Worm (Caenorhabditis elegans) whole organism, young adult: ENCODE results near the gene ZC412.5.

ENCODE experiments used
- C06A6.2 ChIP-seq: fragments of 200-800 bp; sonication (Bioruptor generic); conservative IDR thresholded peaks from 2 replicates; pipeline ENCODE4 v1.3.6; 2022; ENCODE audit warnings: missing genetic modification characterization, missing compliant biosample characterization
- F49E8.2 ChIP-seq: sonication (generic microtip); optimal IDR thresholded peaks from 3 replicates; lab custom pipeline; 2017; ENCODE audit warnings: missing genetic modification characterization, mild to moderate bottlenecking, missing compliant biosample characterization, antibody characterized with exemption, moderate library complexity; ENCODE audit not compliant: insufficient read depth
- K11D2.4 ChIP-seq: fragments of 200-800 bp; sonication (Bioruptor generic); IDR thresholded peaks from 2 replicates; pipeline ENCODE4 v1.3.6; 2022; ENCODE audit warnings: missing genetic modification reagents, missing genetic modification characterization, missing compliant biosample characterization
- K12H6.12 ChIP-seq: fragments of 200-800 bp; sonication (Bioruptor generic); optimal IDR thresholded peaks from 2 replicates; lab custom pipeline; 2018; ENCODE audit warnings: mild to moderate bottlenecking, missing genetic modification characterization, missing compliant biosample characterization
- T07F8.4 ChIP-seq: sonication (generic microtip); optimal IDR thresholded peaks from 2 replicates; lab custom pipeline; 2016; ENCODE audit warnings: mild to moderate bottlenecking, missing genetic modification characterization, moderate library complexity, missing compliant biosample characterization
- T26A5.8 ChIP-seq: sonication (generic microtip); optimal IDR thresholded peaks from 2 replicates; lab custom pipeline; 2016; ENCODE audit warnings: missing genetic modification characterization, missing compliant biosample characterization
- Y56A3A.18 ChIP-seq: fragments of 200-800 bp; sonication (Bioruptor generic); IDR thresholded peaks from 2 replicates; pipeline ENCODE4 v1.3.6; 2022; ENCODE audit warnings: missing genetic modification reagents, missing genetic modification characterization, missing compliant biosample characterization
- Y95B8A.8 ChIP-seq: fragments of 200-800 bp; sonication (Bioruptor generic); IDR thresholded peaks from 2 replicates; pipeline ENCODE4 v1.3.6; 2022; ENCODE audit warnings: missing genetic modification reagents, missing genetic modification characterization, missing compliant biosample characterization
- ZK185.1 ChIP-seq: sonication (generic microtip); optimal IDR thresholded peaks from 2 replicates; lab custom pipeline; 2016; ENCODE audit warnings: mild to moderate bottlenecking, missing genetic modification characterization, missing compliant biosample characterization; ENCODE audit not compliant: poor library complexity, severe bottlenecking
- ama-1 ChIP-seq, 3 experiments: fragments of 150-350 bp in 1 of 3; sonication (generic microtip) in 2 of 3; optimal IDR thresholded peaks; 2 replicates each; lab custom pipeline; 2014 to 2018; ENCODE audit warnings: missing biosample characterization in 2 of 3, missing genetic modification characterization in 2 of 3, missing genetic modification reagents in 2 of 3
- attf-5 ChIP-seq: fragments of 200-800 bp; sonication (Bioruptor generic); optimal IDR thresholded peaks from 2 replicates; lab custom pipeline; 2018; ENCODE audit warnings: mild to moderate bottlenecking, missing genetic modification characterization, missing compliant biosample characterization
- bed-1 ChIP-seq: fragments of 200-800 bp; sonication (Bioruptor generic); IDR thresholded peaks from 2 replicates; pipeline ENCODE4 v1.3.6; 2022; ENCODE audit warnings: missing genetic modification reagents, missing genetic modification characterization, missing compliant biosample characterization
- ccch-3 ChIP-seq: fragments of 200-800 bp; sonication (Bioruptor generic); optimal IDR thresholded peaks from 2 replicates; lab custom pipeline; 2018; ENCODE audit warnings: mild to moderate bottlenecking, missing genetic modification characterization, missing compliant biosample characterization
- cebp-2 ChIP-seq: fragments of 200-800 bp; sonication (Bioruptor generic); IDR thresholded peaks from 2 replicates; pipeline ENCODE4 v1.3.6; 2022; ENCODE audit warnings: missing genetic modification characterization, missing compliant biosample characterization
- ceh-100 ChIP-seq: fragments of 200-800 bp; sonication (Bioruptor generic); IDR thresholded peaks from 2 replicates; pipeline ENCODE4 v1.3.6; 2022; ENCODE audit warnings: missing genetic modification reagents, missing genetic modification characterization, missing compliant biosample characterization
- ceh-58 ChIP-seq: fragments of 200-800 bp; sonication (Bioruptor generic); IDR thresholded peaks from 2 replicates; pipeline ENCODE4 v1.3.6; 2022; ENCODE audit warnings: missing genetic modification characterization, missing compliant biosample characterization
- ceh-91 ChIP-seq: fragments of 200-800 bp; sonication (Bioruptor generic); IDR thresholded peaks from 2 replicates; pipeline ENCODE4 v1.3.6; 2022; ENCODE audit warnings: missing genetic modification reagents, missing genetic modification characterization, missing compliant biosample characterization
- die-1 ChIP-seq: sonication (generic microtip); optimal IDR thresholded peaks from 2 replicates; lab custom pipeline; 2016; ENCODE audit warnings: missing genotype, mild to moderate bottlenecking, missing genetic modification characterization, missing compliant biosample characterization
- dox-1 ChIP-seq: fragments of 200-800 bp; sonication (Bioruptor generic); IDR thresholded peaks from 2 replicates; pipeline ENCODE4 v1.3.6; 2022; ENCODE audit warnings: missing genetic modification reagents, missing genetic modification characterization, missing compliant biosample characterization
- egl-18 ChIP-seq: fragments of 200-800 bp; sonication (Bioruptor generic); IDR thresholded peaks from 2 replicates; pipeline ENCODE4 v1.3.6; 2022; ENCODE audit warnings: missing genetic modification reagents, missing genetic modification characterization, missing compliant biosample characterization
- egl-44 ChIP-seq: fragments of 200-800 bp; sonication (Bioruptor generic); IDR thresholded peaks from 2 replicates; pipeline ENCODE4 v1.3.6; 2022; ENCODE audit warnings: missing genetic modification reagents, missing genetic modification characterization, missing compliant biosample characterization
- ekl-4 ChIP-seq: fragments of 200-800 bp; sonication (Bioruptor generic); IDR thresholded peaks from 2 replicates; pipeline ENCODE4 v1.3.6; 2022; ENCODE audit warnings: missing genetic modification reagents, missing genetic modification characterization, missing compliant biosample characterization
- fkh-3 ChIP-seq: sonication (generic microtip); optimal IDR thresholded peaks from 2 replicates; lab custom pipeline; 2016; ENCODE audit warnings: mild to moderate bottlenecking, missing genetic modification characterization, missing compliant biosample characterization
- hmg-1.2 ChIP-seq: fragments of 200-800 bp; sonication (Bioruptor generic); IDR thresholded peaks from 2 replicates; pipeline ENCODE4 v1.3.6; 2022; ENCODE audit warnings: missing genetic modification reagents, missing genetic modification characterization, missing compliant biosample characterization
- hmg-20 ChIP-seq: fragments of 200-800 bp; sonication (Bioruptor generic); IDR thresholded peaks from 2 replicates; pipeline ENCODE4 v1.3.6; 2022; ENCODE audit warnings: missing genetic modification reagents, missing genetic modification characterization, missing compliant biosample characterization
- hrde-1 ChIP-seq: sonication (generic microtip); optimal IDR thresholded peaks from 2 replicates; lab custom pipeline; 2016; ENCODE audit warnings: missing genetic modification characterization, mild to moderate bottlenecking, missing compliant biosample characterization, moderate library complexity, missing genotype, missing genetic modification reagents, borderline replicate concordance
- lag-1 ChIP-seq: fragments of 200-800 bp; sonication (Bioruptor generic); IDR thresholded peaks from 2 replicates; pipeline ENCODE4 v1.3.6; 2022; ENCODE audit warnings: missing genetic modification reagents, missing genetic modification characterization, missing compliant biosample characterization
- let-526 ChIP-seq: fragments of 200-800 bp; sonication (Bioruptor generic); IDR thresholded peaks from 2 replicates; pipeline ENCODE4 v1.3.6; 2022; ENCODE audit warnings: missing genetic modification reagents, missing genetic modification characterization, missing compliant biosample characterization
- let-607 ChIP-seq, 2 experiments: fragments of 200-800 bp in 1 of 2; sonication (Bioruptor generic) in 1 of 2; sonication (generic microtip) in 1 of 2; optimal IDR thresholded peaks; 2 replicates each; lab custom pipeline; 2016 to 2018; ENCODE audit warnings: mild to moderate bottlenecking in 2 of 2, missing compliant biosample characterization in 2 of 2, missing genetic modification characterization in 2 of 2, moderate library complexity in 2 of 2, missing genotype in 1 of 2
- lin-26 ChIP-seq: fragments of 200-800 bp; sonication (Bioruptor generic); IDR thresholded peaks from 2 replicates; pipeline ENCODE4 v1.3.6; 2022; ENCODE audit warnings: missing genetic modification reagents, missing genetic modification characterization, missing compliant biosample characterization
- lin-35 ChIP-seq, 3 experiments: fragments of 150-350 bp in 2 of 3; sonication (generic microtip) in 1 of 3; optimal IDR thresholded peaks; 2 replicates each; lab custom pipeline; 2014 to 2018; ENCODE audit warnings: missing biosample characterization in 3 of 3, missing genetic modification characterization in 3 of 3, missing genetic modification reagents in 3 of 3
- mxl-1 ChIP-seq: sonication (generic microtip); optimal IDR thresholded peaks from 2 replicates; lab custom pipeline; 2016; ENCODE audit warnings: missing genetic modification characterization, missing compliant biosample characterization
- nfyb-1 ChIP-seq: fragments of 200-800 bp; sonication (Bioruptor generic); IDR thresholded peaks from 2 replicates; pipeline ENCODE4 v1.3.6; 2022; ENCODE audit warnings: missing genetic modification reagents, missing genetic modification characterization, missing compliant biosample characterization
- nhr-120 ChIP-seq: fragments of 200-800 bp; sonication (Bioruptor generic); IDR thresholded peaks from 2 replicates; pipeline ENCODE4 v1.3.6; 2022; ENCODE audit warnings: missing genetic modification characterization, missing compliant biosample characterization
- nhr-179 ChIP-seq: sonication (generic microtip); optimal IDR thresholded peaks from 2 replicates; lab custom pipeline; 2016; ENCODE audit warnings: mild to moderate bottlenecking, missing genetic modification characterization, missing compliant biosample characterization
- nhr-27 ChIP-seq: fragments of 200-800 bp; sonication (Bioruptor generic); optimal IDR thresholded peaks from 2 replicates; lab custom pipeline; 2018; ENCODE audit warnings: mild to moderate bottlenecking, missing genetic modification characterization, moderate library complexity, missing compliant biosample characterization
- pha-4 ChIP-seq: fragments of 150-350 bp; sonication (generic microtip); optimal IDR thresholded peaks from 2 replicates; lab custom pipeline; 2014; ENCODE audit warnings: missing biosample characterization, missing genetic modification reagents, missing genetic modification characterization
- snpc-1.1 ChIP-seq: sonication (generic microtip); optimal IDR thresholded peaks from 2 replicates; lab custom pipeline; 2017; ENCODE audit warnings: missing genetic modification characterization, mild to moderate bottlenecking, missing compliant biosample characterization, antibody characterized with exemption, moderate library complexity, missing genotype, missing genetic modification reagents; ENCODE audit not compliant: insufficient read depth
- somi-1 ChIP-seq: fragments of 200-800 bp; sonication (Bioruptor generic); optimal IDR thresholded peaks from 2 replicates; lab custom pipeline; 2018; ENCODE audit warnings: mild to moderate bottlenecking, missing genetic modification characterization, missing compliant biosample characterization
- sptf-2 ChIP-seq: fragments of 200-800 bp; sonication (Bioruptor generic); optimal IDR thresholded peaks from 2 replicates; lab custom pipeline; 2018; ENCODE audit warnings: mild to moderate bottlenecking, missing genetic modification characterization, missing compliant biosample characterization
- tbp1 ChIP-seq: fragments of 200-800 bp; sonication (Bioruptor generic); optimal IDR thresholded peaks from 2 replicates; lab custom pipeline; 2018; ENCODE audit warnings: mild to moderate bottlenecking, missing genetic modification characterization, missing compliant biosample characterization
- unc-130 ChIP-seq: sonication (generic microtip); optimal IDR thresholded peaks from 2 replicates; lab custom pipeline; 2016; ENCODE audit warnings: missing genetic modification reagents, missing genetic modification characterization, missing compliant biosample characterization
- zfh-2 ChIP-seq: fragments of 200-800 bp; sonication (Bioruptor generic); conservative IDR thresholded peaks from 2 replicates; pipeline ENCODE4 v1.3.6; 2022; ENCODE audit warnings: missing genetic modification reagents, missing genetic modification characterization, missing compliant biosample characterization
- ztf-18 ChIP-seq: sonication (generic microtip); optimal IDR thresholded peaks from 2 replicates; lab custom pipeline; 2016; ENCODE audit warnings: missing genotype, mild to moderate bottlenecking, missing genetic modification characterization, missing compliant biosample characterization
- ztf-22 ChIP-seq: fragments of 200-800 bp; sonication (Bioruptor generic); optimal IDR thresholded peaks from 2 replicates; lab custom pipeline; 2018; ENCODE audit warnings: mild to moderate bottlenecking, missing genetic modification characterization, moderate library complexity, missing compliant biosample characterization
- ztf-28 ChIP-seq: fragments of 200-800 bp; sonication (Bioruptor generic); IDR thresholded peaks from 2 replicates; pipeline ENCODE4 v1.3.6; 2022; ENCODE audit warnings: missing genetic modification reagents, missing genetic modification characterization, missing compliant biosample characterization
- ztf-6 ChIP-seq: fragments of 200-800 bp; sonication (Bioruptor generic); IDR thresholded peaks from 2 replicates; pipeline ENCODE4 v1.3.6; 2022; ENCODE audit warnings: missing genetic modification reagents, missing genetic modification characterization, missing compliant biosample characterization

The ZC412.5 gene

ce11 chrV:14847291-14847915, 27.9 kb downstream of the ZC412.5 start, which contains the start of gene ret-1 (continued):
- TF ChIP-seq mxl-1 (tag; lab: Kevin White, UChicago) (no peak), pha-4 (tag; lab: Kevin White, UChicago) (no peak), nhr-179 (tag; lab: Kevin White, UChicago) (no peak), egl-18 (GFP tag; lab: Robert Waterston, UW) (no peak), hrde-1 (tag; lab: Kevin White, UChicago) (no peak), ztf-6 (no peak), hmg-20 (no peak), T26A5.8 (tag; lab: Kevin White, UChicago) (no peak), zfh-2 (0 out of 2 replicates have a peak, but pooled peaks have one; percentile 14), die-1 (tag; lab: Kevin White, UChicago) (no peak), bed-1 (GFP tag; lab: Robert Waterston, UW) (no peak), F49E8.2 (tag; lab: Kevin White, UChicago) (no peak), ztf-18 (tag; lab: Kevin White, UChicago) (no peak), cebp-2 (GFP tag; lab: Robert Waterston, UW) (no peak), hmg-1.2 (GFP tag; lab: Robert Waterston, UW) (peak; percentile 51; the same call in 1 of the 2 replicates), K11D2.4 (GFP tag; lab: Robert Waterston, UW) (no peak; the same call in 1 of the 2 replicates), egl-44 (GFP tag; lab: Robert Waterston, UW) (no peak), T07F8.4 (no peak), ztf-22 (GFP tag; lab: Kevin White, UChicago) (no peak), let-607 (tag; optimal IDR thresholded peaks at IDR 0.05; lab: Kevin White, UChicago) (no peak), ceh-91 (GFP tag; lab: Robert Waterston, UW) (no peak), sptf-2 (GFP tag; lab: Kevin White, UChicago) (no peak), somi-1 (GFP tag; lab: Kevin White, UChicago) (peak; percentile 34), ceh-100 (GFP tag; lab: Robert Waterston, UW) (no peak), unc-130 (GFP tag; lab: Kevin White, UChicago) (no peak), ZK185.1 (no peak), lag-1 (no peak), let-526 (0 out of 2 replicates have a peak, but pooled peaks have one; percentile 46), ama-1 (optimal IDR thresholded peaks at IDR 0.05; lab: Kevin White, UChicago) (peak; percentile 51), ama-1 (GFP tag; optimal IDR thresholded peaks at IDR 0.05; lab: Kevin White, UChicago) (no peak), Y95B8A.8 (GFP tag; lab: Robert Waterston, UW) (no peak), K12H6.12 (tag; lab: Kevin White, UChicago) (peak; percentile 20), attf-5 (GFP tag; lab: Kevin White, UChicago) (no peak), lin-26 (no peak), lin-35 (GFP tag; optimal IDR thresholded peaks at IDR 0.05; lab: Kevin White, UChicago) (no peak), tbp1 (GFP tag; lab: Kevin White, UChicago) (no peak), Y56A3A.18 (GFP tag; lab: Robert Waterston, UW) (no peak), ekl-4 (no peak), dox-1 (GFP tag; lab: Robert Waterston, UW) (peak; percentile 30; the same call in 1 of the 2 replicates), ztf-28 (GFP tag; lab: Robert Waterston, UW) (no peak), ceh-58 (GFP tag; lab: Robert Waterston, UW) (no peak), fkh-3 (tag; lab: Kevin White, UChicago) (no peak), ccch-3 (GFP tag; lab: Kevin White, UChicago) (no peak), C06A6.2 (peak; percentile 14; the same call in 1 of the 2 replicates), nhr-120 (GFP tag; lab: Robert Waterston, UW) (no peak), nhr-27 (tag; lab: Kevin White, UChicago) (no peak), nfyb-1 (GFP tag; lab: Robert Waterston, UW) (no peak), snpc-1.1 (no peak)
